Worm (Caenorhabditis elegans) whole organism, midembryonic: ENCODE results near the gene lec-2.

Experiments
- cog-1 ChIP-seq: sonication (generic microtip); optimal IDR thresholded peaks from 2 replicates; lab custom pipeline; 2016; ENCODE audit warnings: missing genetic modification characterization, missing compliant biosample characterization
- flt-1 ChIP-seq: fragments of 200-800 bp; sonication (Bioruptor generic); IDR thresholded peaks from 2 replicates; pipeline ENCODE4 v1.3.6; 2022; ENCODE audit warnings: missing genetic modification characterization, missing compliant biosample characterization
- klf-2 ChIP-seq: fragments of 200-800 bp; sonication (Bioruptor generic); conservative IDR thresholded peaks from 2 replicates; pipeline ENCODE4 v1.3.6; 2022; ENCODE audit warnings: missing genetic modification reagents, missing genetic modification characterization, missing compliant biosample characterization
- med-1 ChIP-seq: sonication (generic microtip); optimal IDR thresholded peaks from 2 replicates; lab custom pipeline; 2017; ENCODE audit warnings: missing genetic modification characterization, mild to moderate bottlenecking, missing compliant biosample characterization, antibody characterized with exemption, missing genetic modification reagents; ENCODE audit not compliant: insufficient read depth
- ref-1 ChIP-seq: fragments of 200-800 bp; sonication (Bioruptor generic); conservative IDR thresholded peaks from 2 replicates; pipeline ENCODE4 v1.3.6; 2022; ENCODE audit warnings: missing genetic modification reagents, missing genetic modification characterization, missing compliant biosample characterization
- tab-1 ChIP-seq: fragments of 200-800 bp; sonication (Bioruptor generic); IDR thresholded peaks from 2 replicates; pipeline ENCODE4 v1.3.6; 2022; ENCODE audit warnings: missing genetic modification characterization, missing compliant biosample characterization
- ztf-23 ChIP-seq: fragments of 200-800 bp; sonication (Bioruptor generic); IDR thresholded peaks from 2 replicates; pipeline ENCODE4 v1.3.6; 2022; ENCODE audit warnings: missing genetic modification reagents, missing genetic modification characterization, missing compliant biosample characterization
- ztf-29 ChIP-seq: fragments of 200-800 bp; sonication (Bioruptor generic); IDR thresholded peaks from 2 replicates; pipeline ENCODE4 v1.3.6; 2022; ENCODE audit warnings: missing genetic modification reagents, missing genetic modification characterization, missing compliant biosample characterization

ce11 chrII:10028195-10028594 is 12.2 kb upstream of the lec-2 start, which contains the start of gene F52H3.6:
- no peak for TF ChIP-seq ztf-29 (GFP tag; lab: Robert Waterston, UW)
- TF ChIP-seq cog-1 (tag; lab: Kevin White, UChicago), result no peak
- no peak for TF ChIP-seq med-1 (GFP tag; lab: Kevin White, UChicago)
- TF ChIP-seq klf-2 (GFP tag; lab: Robert Waterston, UW), result no peak
- no peak for TF ChIP-seq tab-1
- no peak for TF ChIP-seq ztf-23
- TF ChIP-seq ref-1 (GFP tag; lab: Robert Waterston, UW), result no peak
- no peak for TF ChIP-seq flt-1 (GFP tag; lab: Robert Waterston, UW)
